Fruit fly (Drosophila melanogaster) ovary, adult (tissue): ENCODE results near the gene CG43074.

ENCODE experiments used
- CG17801 ChIP-seq: fragments of 200-800 bp; optimal IDR thresholded peaks from 2 replicates; lab custom pipeline; 2019; ENCODE audit warnings: missing biosample characterization, mild to moderate bottlenecking, missing genetic modification characterization, moderate library complexity; ENCODE audit not compliant: partially characterized antibody

CG43074 gene

DNA sequence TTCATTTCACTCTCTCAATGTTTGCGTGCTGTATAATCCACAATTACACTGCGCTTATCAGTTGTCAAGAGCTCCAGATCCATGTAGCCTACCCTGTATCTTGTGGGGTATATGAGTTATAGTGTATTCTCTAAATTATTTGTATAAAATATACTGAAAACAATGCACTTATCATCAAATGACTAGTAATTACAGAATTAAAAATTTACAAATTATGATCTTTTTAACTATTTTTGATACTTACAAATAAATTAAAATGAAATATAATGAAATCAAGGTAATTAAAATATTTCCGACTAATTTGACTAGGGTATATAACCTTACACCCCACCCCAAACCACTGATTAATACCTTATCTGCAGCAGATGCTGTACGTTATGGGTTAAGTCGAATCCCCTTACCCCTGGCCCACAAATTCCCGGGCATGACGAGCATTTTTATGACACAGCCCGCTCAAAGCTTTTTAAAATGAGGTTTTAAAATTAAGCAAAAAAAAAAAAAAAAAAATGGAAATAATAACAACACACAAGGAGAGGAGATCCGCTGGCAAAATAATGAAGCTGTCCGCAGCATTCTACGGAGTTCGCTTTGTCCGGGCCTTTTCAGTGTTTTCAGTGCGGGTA lies 746 bp upstream of the CG43074 start:
- no peak for TF ChIP-seq CG17801 (GFP tag; lab: Kevin White, UChicago)

DNA sequence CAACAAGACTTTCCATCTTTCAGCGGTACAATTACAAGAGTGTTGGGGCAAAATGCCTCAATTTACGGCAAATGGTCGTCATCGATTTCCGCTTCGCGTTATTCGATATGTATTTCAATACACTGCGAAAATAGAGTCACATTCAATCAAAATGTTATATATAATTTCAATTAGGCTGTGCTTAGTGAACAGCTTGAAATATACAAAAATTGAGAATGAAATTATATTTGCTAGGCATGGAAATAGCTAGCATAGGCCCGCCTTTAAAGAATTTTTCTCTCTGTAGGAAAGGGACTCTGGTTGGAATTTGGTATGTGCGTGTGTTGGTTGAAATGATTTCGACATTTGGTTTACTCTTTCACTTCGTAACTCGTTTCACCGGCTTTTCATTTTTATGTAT lies 4.9 kb downstream of the CG43074 start:
- no peak for TF ChIP-seq CG17801 (GFP tag; lab: Kevin White, UChicago)

DNA sequence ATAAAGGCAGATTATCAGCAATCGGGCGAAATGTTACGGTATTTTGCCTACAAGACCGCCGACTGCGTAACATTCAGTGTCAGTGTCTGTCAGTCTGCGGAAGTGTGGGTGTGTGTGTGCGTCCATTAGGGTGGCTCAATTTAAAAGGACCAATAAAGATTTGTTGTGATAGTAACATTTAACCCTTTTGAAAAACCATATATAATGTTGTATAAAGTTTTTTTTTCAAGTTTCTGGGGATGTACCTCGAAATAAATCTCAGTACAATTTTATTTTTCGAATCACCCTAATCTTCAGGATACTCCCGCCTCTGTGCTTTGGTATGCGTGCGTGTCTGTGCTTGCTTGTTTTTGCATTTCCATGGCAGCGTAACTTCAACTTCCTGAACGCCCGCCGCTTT lies 11.7 kb downstream of the CG43074 start:
- TF ChIP-seq CG17801 (GFP tag; lab: Kevin White, UChicago) = no peak

DNA sequence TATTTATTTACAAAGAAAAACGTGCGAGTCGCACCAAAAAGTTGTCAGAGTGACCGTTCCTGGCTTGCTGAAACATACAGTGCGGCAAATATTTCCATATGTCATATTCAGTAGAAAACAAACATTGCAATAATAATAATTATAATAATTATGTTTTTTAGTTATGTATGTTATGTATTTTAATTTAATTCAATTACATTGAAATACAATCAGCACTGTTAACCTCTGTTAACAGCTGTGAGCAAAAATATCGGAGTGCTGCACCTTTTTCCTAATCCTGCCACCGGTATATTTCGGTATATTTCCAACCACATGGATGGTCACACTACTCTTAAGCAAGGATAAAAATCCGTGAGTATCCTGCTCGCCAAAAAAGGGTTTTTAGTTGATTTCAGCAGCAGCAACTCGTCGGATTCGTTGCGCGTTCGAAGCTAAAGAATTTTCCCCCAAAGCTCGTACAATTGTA lies 12.4 kb downstream of the CG43074 start, which contains the start of the genes CG32267 and CG42324:
TSS of gene CG32267 (minus strand) at position 51 of the 466 bp plus-strand sequence.
TSS of gene CG42324 (plus strand) at position 385 of the 466 bp plus-strand sequence.
- no peak for TF ChIP-seq CG17801 (GFP tag; lab: Kevin White, UChicago)

DNA sequence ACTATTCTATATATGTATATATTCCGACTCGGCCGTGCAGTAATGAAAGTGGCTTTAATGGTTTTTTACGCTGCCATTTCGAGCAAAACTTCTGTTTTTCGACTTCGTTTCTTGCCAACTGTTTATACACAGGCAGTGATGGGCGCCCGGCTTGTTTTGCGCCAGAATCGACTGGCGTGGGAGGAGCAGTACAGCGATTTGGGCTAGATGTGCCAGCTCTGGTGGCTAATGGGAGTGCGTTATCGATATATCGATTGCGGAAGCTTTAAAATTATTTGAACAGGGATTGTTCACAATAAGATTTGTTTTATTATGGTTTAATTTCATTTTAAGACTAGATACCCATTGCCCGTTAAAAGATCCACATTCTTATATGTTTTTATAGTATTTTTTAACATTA lies 13.3 kb downstream of the CG43074 start, which contains the start of gene CG14971:
TSS of gene CG14971 (minus strand) at position 136 of the 400 bp plus-strand sequence.
- no peak for TF ChIP-seq CG17801 (GFP tag; lab: Kevin White, UChicago)

DNA sequence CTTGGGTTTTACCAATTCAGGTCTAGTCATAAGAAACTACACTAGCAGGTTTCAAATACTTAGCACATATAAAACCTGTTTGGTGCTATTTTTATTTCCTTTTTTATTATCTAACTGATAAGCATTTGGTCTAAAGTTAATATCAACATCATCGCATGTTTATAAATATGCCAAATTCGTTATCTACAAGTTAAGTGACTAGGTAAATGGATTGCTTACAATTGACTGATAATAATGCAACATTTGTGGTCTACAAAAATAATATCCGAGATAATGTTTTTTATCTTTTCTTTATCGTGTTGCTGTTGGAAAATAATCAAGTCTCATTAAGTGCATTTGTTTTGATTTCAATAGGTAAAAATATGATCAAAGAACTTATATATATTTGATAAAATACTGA lies 14.7 kb downstream of the CG43074 start:
- no peak for TF ChIP-seq CG17801 (GFP tag; lab: Kevin White, UChicago)

DNA sequence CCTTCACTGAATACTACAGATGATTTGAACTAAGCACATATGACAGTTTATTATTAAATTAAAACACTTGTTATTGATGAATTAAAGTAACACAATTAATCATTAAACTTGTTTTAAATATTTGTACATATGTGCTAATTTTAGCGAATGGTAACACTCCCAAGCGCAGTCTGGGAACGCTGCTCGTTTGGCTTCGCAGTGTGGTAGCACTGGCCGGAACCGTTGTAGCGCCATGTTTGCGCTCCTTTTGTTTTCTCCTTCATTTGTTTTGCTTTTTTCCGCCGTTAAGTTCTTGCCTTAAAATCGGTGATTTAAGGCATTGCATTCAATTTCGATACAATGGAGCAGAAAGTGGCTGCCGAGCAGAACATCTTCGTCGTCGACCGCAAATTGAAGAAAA lies 18.3 kb downstream of the CG43074 start, which contains the start of gene CycJ:
TSS of gene CycJ (plus strand) at position 229 of the 400 bp plus-strand sequence.
- TF ChIP-seq CG17801 (GFP tag; lab: Kevin White, UChicago) = no peak

DNA sequence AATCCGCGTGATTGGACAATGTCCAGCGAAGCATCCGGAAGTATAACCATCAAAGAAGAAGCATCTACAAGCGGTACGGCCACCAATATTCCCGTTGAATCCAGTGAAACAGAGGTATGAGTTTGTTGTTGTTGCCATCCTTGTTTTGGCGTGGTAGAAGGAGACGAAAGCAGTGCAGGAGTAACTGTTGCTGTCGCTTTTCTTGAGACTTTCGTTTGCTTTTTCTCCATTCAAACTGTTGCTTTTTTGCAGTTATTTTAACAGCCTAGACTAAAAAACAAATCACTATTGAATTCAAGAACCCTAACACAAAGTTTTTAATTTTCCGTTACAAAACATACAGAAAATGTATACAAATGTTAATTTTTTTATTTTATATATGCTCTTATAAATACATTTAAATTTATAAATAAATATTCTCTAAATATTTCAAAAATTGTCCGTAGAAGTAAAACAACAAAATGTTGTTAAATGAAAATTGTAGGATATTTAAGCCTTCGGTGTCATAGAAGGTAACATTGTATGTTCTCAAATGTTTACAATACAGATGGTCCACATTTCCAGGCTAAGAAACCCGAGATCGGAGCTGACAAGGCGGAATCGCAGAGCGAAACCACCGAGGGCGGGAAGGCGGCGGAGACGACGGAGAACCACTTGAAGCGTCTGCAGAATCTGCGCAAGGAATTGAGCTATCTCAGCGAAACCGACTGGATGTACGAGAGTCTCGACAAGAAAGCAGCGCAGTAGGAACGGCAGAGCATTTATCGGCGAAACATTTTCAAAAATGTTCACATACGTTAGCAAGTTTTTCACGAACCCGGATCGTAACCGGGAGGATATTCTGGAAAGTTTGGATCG lies 22.7 kb downstream of the CG43074 start:
- TF ChIP-seq CG17801 (GFP tag; lab: Kevin White, UChicago) = no peak

DNA sequence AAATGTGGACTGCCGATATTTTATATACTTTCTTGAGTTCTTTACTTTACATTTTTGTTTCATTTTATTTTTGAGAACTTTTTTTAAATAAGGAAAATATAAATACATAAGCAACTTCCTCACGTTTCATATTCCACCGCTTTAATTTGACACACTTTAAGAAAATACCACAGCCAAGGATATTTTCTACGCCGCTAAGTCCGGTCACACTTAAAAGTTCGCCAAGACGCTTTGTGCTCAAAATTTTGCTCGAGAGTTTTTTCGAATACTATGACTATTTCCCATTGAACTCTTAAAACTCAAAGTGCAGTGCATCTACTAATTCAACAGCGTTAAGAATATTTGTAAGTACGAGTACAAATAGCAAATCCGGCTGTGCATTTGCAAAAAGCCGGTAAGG lies 23.3 kb downstream of the CG43074 start, which contains the start of the genes CG46463 and armi:
TSS of gene CG46463 (plus strand) at position 197 of the 400 bp plus-strand sequence.
TSS of gene armi (plus strand) at position 199 of the 400 bp plus-strand sequence.
- no peak for TF ChIP-seq CG17801 (GFP tag; lab: Kevin White, UChicago)

DNA sequence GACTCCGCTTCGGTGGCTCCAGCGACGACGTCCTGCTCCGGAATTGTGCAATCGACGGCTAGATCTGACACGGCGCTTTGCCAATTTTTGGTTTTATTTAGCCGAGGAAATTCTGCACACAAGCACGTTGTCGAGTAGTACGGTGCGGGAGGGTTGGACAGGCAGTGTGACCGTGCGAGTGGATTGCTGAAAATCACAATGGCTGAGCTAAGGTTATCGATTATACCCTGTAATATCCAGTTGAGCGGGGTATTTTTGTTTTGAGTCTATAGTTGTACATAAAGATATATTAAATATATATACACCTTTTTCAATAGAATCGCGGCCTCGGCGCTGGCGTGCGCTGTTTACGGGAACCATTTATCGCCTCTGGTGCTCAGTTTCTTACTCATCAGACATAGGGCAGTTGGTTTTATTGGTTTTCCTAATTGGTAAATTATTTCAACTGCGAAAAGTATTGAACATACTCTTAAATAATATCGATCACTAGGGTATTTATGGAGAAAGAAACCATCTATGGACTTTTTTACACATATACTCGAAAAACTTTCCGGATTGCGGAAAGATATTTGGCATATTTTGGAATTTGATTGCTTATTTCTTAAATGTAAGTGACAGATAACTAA lies 23.9 kb downstream of the CG43074 start, which contains the start of gene eIF5B:
TSS of gene eIF5B (minus strand) at position 576 of the 626 bp plus-strand sequence.
- TF ChIP-seq CG17801 (GFP tag; lab: Kevin White, UChicago) = peak; percentile 53

DNA sequence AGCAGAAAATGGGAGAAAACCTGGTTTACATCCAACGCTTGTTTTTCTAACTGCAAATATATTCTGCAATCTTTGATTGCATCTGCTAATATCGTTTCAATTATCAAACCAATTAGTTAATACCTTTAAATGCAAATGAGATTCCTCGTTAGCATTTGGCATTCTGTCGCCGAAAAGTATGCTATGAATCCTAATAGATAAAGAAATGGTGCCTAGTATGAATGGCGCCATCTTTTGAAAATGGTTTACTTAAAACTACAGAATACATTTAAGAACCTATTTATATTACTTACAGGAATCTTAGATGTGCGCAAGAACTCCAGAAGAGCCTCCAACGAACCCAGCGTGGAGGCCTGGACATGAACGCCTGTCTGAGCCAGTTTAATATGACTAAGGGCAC lies 27.5 kb downstream of the CG43074 start:
- no peak for TF ChIP-seq CG17801 (GFP tag; lab: Kevin White, UChicago)

DNA sequence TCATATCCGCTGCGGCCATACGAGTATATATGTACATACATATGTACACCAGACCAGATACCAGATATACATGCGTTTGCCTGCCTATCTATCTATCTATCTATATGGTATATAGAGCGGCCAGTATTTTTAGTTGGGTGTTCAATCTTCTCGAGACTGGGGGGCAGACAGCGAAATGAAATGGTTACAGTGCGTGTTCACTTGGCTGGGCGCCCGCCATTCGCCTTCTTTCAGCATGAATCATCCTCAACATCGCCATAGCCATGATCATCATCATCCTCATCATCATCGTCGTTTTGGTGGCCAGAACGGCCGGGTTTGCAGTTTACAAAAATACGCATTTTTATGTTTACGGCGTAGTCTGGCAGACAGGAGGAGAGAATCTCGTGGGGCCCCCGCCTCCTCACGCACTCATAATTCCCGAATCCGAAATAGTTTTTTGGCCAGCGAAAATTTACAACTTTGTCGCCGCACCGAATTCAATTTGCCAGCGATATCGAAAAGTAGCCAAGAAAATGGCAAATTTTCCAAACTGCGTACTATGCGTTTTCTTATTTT lies 28.4 kb downstream of the CG43074 start:
- TF ChIP-seq CG17801 (GFP tag; lab: Kevin White, UChicago) = no peak

DNA sequence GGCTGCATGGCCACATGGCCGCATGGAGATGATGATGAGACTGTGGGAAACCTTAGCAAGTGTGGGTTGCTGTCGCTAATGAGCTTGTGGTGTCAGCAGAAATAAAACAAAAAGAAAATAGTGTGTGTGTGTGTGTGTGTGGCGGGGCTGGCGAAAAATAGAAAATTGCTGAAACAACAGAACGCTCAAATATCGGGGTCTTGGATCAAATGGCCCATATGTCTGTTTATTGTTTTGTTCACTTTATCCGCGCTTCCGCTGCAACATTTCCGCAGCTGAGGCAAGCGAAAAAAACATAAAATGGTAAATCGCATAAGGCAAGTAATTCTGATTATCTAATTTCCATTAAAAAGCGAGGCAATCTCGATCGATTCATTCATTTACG lies 28.9 kb downstream of the CG43074 start:
- no peak for TF ChIP-seq CG17801 (GFP tag; lab: Kevin White, UChicago)

DNA sequence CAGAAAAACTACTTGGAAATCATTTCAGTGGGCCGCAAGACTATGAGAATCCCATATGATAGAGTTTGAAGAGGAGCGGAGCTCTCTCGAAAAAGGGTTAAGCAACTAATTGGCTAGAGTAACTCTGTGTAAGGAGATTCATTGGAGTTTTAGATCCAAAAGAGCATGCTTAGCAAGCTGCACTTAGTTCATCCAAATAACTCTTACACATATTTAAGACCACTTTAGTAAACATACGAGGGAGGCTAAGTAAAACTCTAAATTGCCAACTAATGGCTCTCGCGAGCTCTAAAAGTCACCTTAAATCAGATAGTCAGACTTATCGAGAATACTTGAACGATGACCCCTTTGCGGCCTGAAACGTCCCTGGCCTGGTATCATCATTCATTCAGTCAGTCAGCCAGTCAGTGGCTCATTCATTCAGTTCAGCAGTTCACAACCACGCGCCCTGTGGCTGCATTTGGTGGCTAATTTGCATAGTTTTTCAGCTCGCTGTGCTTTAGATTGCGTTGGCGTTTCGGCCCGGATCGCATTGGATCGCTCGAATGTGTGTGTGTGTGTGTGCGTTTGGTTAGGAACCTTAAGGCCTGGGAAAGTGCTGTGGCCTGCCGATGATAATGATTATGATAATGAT lies 29.4 kb downstream of the CG43074 start:
- TF ChIP-seq CG17801 (GFP tag; lab: Kevin White, UChicago) = no peak
